Worm (Caenorhabditis elegans) whole organism, L4 larva: Measurements from ENCODE around the gene Y37A1B.7.

Experiments used
- nhr-10 ChIP-seq: fragments of 150-350 bp; optimal IDR thresholded peaks from 2 replicates; lab custom pipeline; 2014; ENCODE audit warnings: missing biosample characterization, missing genetic modification characterization
- ztf-11 ChIP-seq: fragments of 150-350 bp; optimal IDR thresholded peaks from 2 replicates; lab custom pipeline; 2014; ENCODE audit warnings: missing biosample characterization, missing genetic modification characterization

DNA sequence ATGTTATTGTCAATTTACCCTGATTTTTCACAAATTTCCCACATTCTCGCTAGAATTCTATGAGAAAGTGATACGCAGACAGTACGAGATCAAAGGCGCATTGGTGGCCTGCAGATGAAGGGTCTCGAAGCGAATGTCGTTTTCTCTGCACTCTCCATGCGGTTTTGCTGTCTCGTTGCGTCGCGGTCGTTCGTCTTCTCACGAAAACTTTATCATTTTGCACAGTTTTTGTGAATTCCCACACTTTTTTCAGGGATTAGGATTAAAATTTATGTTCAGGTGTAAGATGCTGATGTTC lies 27.4 kb upstream of the Y37A1B.7 start:
- TF ChIP-seq ztf-11 (tag; lab: Kevin White, UChicago), result no peak
- no peak for TF ChIP-seq nhr-10 (tag; lab: Kevin White, UChicago)
